Worm (Caenorhabditis elegans) whole organism, mixed stage, embryonic: Measurements from ENCODE around the gene F38C2.1.

Source experiments
- M03D4.4 ChIP-seq: sonication (generic microtip); optimal IDR thresholded peaks from 2 replicates; lab custom pipeline; 2017; ENCODE audit warnings: mild to moderate bottlenecking, missing genetic modification characterization, missing compliant biosample characterization
- bed-3 ChIP-seq: fragments of 200-800 bp; sonication (Bioruptor generic); optimal IDR thresholded peaks from 3 replicates; lab custom pipeline; 2018; ENCODE audit warnings: mild to moderate bottlenecking, missing genetic modification characterization, moderate library complexity, missing compliant biosample characterization
- blmp-1 ChIP-seq: fragments of 150-350 bp; optimal IDR thresholded peaks from 2 replicates; lab custom pipeline; 2014; ENCODE audit warnings: missing biosample characterization, missing genetic modification characterization
- ceh-39 ChIP-seq: fragments of 150-350 bp; optimal IDR thresholded peaks from 2 replicates; lab custom pipeline; 2014; ENCODE audit warnings: missing biosample characterization, missing genetic modification characterization
- ceh-83 ChIP-seq: fragments of 200-800 bp; sonication (Bioruptor generic); optimal IDR thresholded peaks from 2 replicates; lab custom pipeline; 2018; ENCODE audit warnings: mild to moderate bottlenecking, missing genetic modification characterization, missing compliant biosample characterization
- ces-1 ChIP-seq: fragments of 150-350 bp; optimal IDR thresholded peaks from 2 replicates; lab custom pipeline; 2014; ENCODE audit warnings: missing biosample characterization, missing genetic modification reagents, missing genetic modification characterization
- cnd-1 ChIP-seq: fragments of 200-800 bp; sonication (Bioruptor generic); optimal IDR thresholded peaks from 2 replicates; lab custom pipeline; 2018; ENCODE audit warnings: mild to moderate bottlenecking, missing genetic modification characterization, missing compliant biosample characterization
- drap-1 ChIP-seq: fragments of 200-800 bp; sonication (Bioruptor generic); optimal IDR thresholded peaks from 3 replicates; lab custom pipeline; 2018; ENCODE audit warnings: mild to moderate bottlenecking, missing genetic modification characterization, missing compliant biosample characterization
- elt-1 ChIP-seq: sonication (generic microtip); optimal IDR thresholded peaks from 2 replicates; lab custom pipeline; 2017; ENCODE audit warnings: missing genetic modification characterization, mild to moderate bottlenecking, missing compliant biosample characterization, antibody characterized with exemption, moderate library complexity, borderline replicate concordance; ENCODE audit not compliant: insufficient read depth
- flh-1 ChIP-seq: fragments of 200-800 bp; sonication (Bioruptor generic); optimal IDR thresholded peaks from 2 replicates; lab custom pipeline; 2018; ENCODE audit warnings: mild to moderate bottlenecking, missing genetic modification characterization, moderate library complexity, missing compliant biosample characterization
- ham-2 ChIP-seq: fragments of 200-800 bp; sonication (Bioruptor generic); optimal IDR thresholded peaks from 2 replicates; lab custom pipeline; 2018; ENCODE audit warnings: mild to moderate bottlenecking, missing genetic modification characterization, missing compliant biosample characterization
- hlh-1 ChIP-seq: fragments of 150-350 bp; optimal IDR thresholded peaks from 2 replicates; lab custom pipeline; 2014; ENCODE audit warnings: missing biosample characterization, missing genetic modification reagents, missing genetic modification characterization
- lin-13 ChIP-seq: fragments of 150-350 bp; optimal IDR thresholded peaks from 2 replicates; lab custom pipeline; 2014; ENCODE audit warnings: missing biosample characterization, missing genetic modification characterization
- lin-32 ChIP-seq: fragments of 200-800 bp; sonication (Bioruptor generic); optimal IDR thresholded peaks from 2 replicates; lab custom pipeline; 2018; ENCODE audit warnings: mild to moderate bottlenecking, missing genetic modification characterization, missing compliant biosample characterization
- lsy-2 ChIP-seq: fragments of 150-350 bp; optimal IDR thresholded peaks from 2 replicates; lab custom pipeline; 2014; ENCODE audit warnings: missing biosample characterization, missing genetic modification characterization
- mab-5 ChIP-seq: fragments of 150-350 bp; optimal IDR thresholded peaks from 2 replicates; lab custom pipeline; 2014; ENCODE audit warnings: missing biosample characterization, missing genetic modification characterization
- mep-1 ChIP-seq: fragments of 150-350 bp; optimal IDR thresholded peaks from 2 replicates; lab custom pipeline; 2017; ENCODE audit warnings: missing biosample characterization, missing genetic modification reagents, missing genetic modification characterization, inconsistent platforms
- mls-2 ChIP-seq: sonication (generic microtip); optimal IDR thresholded peaks from 2 replicates; lab custom pipeline; 2016; ENCODE audit warnings: mild to moderate bottlenecking, missing genetic modification characterization, moderate library complexity, missing compliant biosample characterization
- nhr-12 ChIP-seq: fragments of 150-350 bp; optimal IDR thresholded peaks from 2 replicates; lab custom pipeline; 2014; ENCODE audit warnings: missing biosample characterization, missing genetic modification characterization
- nhr-2 ChIP-seq: fragments of 150-350 bp; optimal IDR thresholded peaks from 2 replicates; lab custom pipeline; 2014; ENCODE audit warnings: missing biosample characterization, missing genetic modification characterization
- nhr-237 ChIP-seq: fragments of 150-350 bp; optimal IDR thresholded peaks from 2 replicates; lab custom pipeline; 2014; ENCODE audit warnings: missing biosample characterization, missing genetic modification characterization
- nhr-28 ChIP-seq: fragments of 150-350 bp; optimal IDR thresholded peaks from 2 replicates; lab custom pipeline; 2014; ENCODE audit warnings: missing biosample characterization, missing genetic modification characterization
- nhr-76 ChIP-seq: sonication (generic microtip); optimal IDR thresholded peaks from 2 replicates; lab custom pipeline; 2017; ENCODE audit warnings: missing biosample characterization, missing genetic modification characterization
- pha-4 ChIP-seq: fragments of 150-350 bp; optimal IDR thresholded peaks from 2 replicates; lab custom pipeline; 2018; ENCODE audit warnings: missing biosample characterization, missing genetic modification reagents, missing genetic modification characterization
- snpc-4 ChIP-seq: fragments of 150-350 bp; optimal IDR thresholded peaks from 2 replicates; lab custom pipeline; 2014; ENCODE audit warnings: missing biosample characterization, missing genetic modification characterization
- sptf-1 ChIP-seq: sonication (generic microtip); optimal IDR thresholded peaks from 2 replicates; lab custom pipeline; 2017; ENCODE audit warnings: mild to moderate bottlenecking, missing genetic modification characterization, moderate library complexity, missing compliant biosample characterization
- tbx-8 ChIP-seq: fragments of 200-800 bp; sonication (Bioruptor generic); optimal IDR thresholded peaks from 2 replicates; lab custom pipeline; 2018; ENCODE audit warnings: mild to moderate bottlenecking, missing genetic modification characterization, moderate library complexity, missing compliant biosample characterization
- unc-120 ChIP-seq: sonication (generic microtip); optimal IDR thresholded peaks from 2 replicates; lab custom pipeline; 2017; ENCODE audit warnings: missing genetic modification characterization, missing compliant biosample characterization; ENCODE audit not compliant: poor library complexity, severe bottlenecking
- unc-62 ChIP-seq: fragments of 150-350 bp; optimal IDR thresholded peaks from 2 replicates; lab custom pipeline; 2014; ENCODE audit warnings: missing biosample characterization, missing genetic modification reagents, missing genetic modification characterization
- zip-8 ChIP-seq: fragments of 150-350 bp; optimal IDR thresholded peaks from 2 replicates; lab custom pipeline; 2014; ENCODE audit warnings: missing biosample characterization, missing genetic modification characterization
- ztf-11 ChIP-seq: fragments of 150-350 bp; optimal IDR thresholded peaks from 2 replicates; lab custom pipeline; 2014; ENCODE audit warnings: missing biosample characterization, missing genetic modification characterization

The F38C2.1 gene

DNA sequence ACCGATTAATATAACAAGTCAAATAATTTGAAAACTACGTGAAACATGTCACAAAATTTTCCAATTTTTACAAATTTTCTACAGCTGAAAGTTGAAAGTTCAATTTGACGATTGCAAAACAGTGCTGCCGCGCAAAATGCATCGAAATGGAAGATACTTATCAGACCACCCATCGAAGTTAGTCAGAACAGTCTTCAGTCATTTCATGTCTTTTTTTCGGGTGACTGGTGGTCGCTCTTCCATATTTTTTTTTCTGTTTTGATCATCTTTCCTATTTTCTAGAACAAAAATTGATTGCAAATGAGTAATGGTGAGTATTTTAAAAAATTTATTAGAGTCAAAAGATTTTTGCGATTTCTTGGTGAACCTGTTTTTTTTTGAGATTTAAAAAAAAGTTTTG, at the start of gene F38C2.1:
TSS of gene F38C2.1 (plus strand) at position 301 of the 400 bp plus-strand sequence.
- TF ChIP-seq ham-2 (GFP tag; lab: Kevin White, UChicago) = no peak
- no peak for TF ChIP-seq ceh-83 (GFP tag; lab: Kevin White, UChicago)
- TF ChIP-seq lin-32 (GFP tag; lab: Kevin White, UChicago) = no peak
- no peak for TF ChIP-seq zip-8 (tag; lab: Kevin White, UChicago)
- no peak for TF ChIP-seq ztf-11 (tag; lab: Kevin White, UChicago)
- no peak for TF ChIP-seq snpc-4
- TF ChIP-seq flh-1 = no peak
- no peak for TF ChIP-seq drap-1 (GFP tag; lab: Kevin White, UChicago)
- TF ChIP-seq nhr-2 = no peak
- no peak for TF ChIP-seq mep-1 (tag; lab: Kevin White, UChicago)
- no peak for TF ChIP-seq blmp-1

DNA sequence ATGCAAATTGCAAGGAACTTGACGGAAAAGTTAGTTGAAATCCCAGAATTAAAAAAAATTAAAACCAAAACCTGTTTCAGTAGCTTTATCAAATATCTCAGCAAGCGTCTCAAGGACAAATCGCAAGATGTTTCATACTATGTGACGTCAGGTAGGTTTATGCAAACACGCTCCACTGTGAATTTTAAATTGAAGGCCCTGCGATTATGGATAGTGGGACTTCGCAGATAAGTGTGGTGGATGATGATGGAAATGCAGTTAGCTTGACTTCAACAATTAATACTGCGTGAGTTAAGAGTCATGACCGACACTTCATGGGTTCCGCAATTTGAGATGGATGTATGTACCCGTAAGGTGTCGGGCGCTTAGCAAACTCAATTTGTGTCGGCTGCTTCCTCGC, 47.4 kb upstream of the F38C2.1 start:
- TF ChIP-seq lin-32 (GFP tag; lab: Kevin White, UChicago) = no peak
- no peak for TF ChIP-seq blmp-1
- no peak for TF ChIP-seq ham-2 (GFP tag; lab: Kevin White, UChicago)
- no peak for TF ChIP-seq nhr-237 (tag; lab: Kevin White, UChicago)
- TF ChIP-seq cnd-1 (tag; lab: Kevin White, UChicago) = no peak
- TF ChIP-seq mls-2 (tag; lab: Kevin White, UChicago) = no peak
- TF ChIP-seq ceh-39 (tag; lab: Kevin White, UChicago) = no peak
- no peak for TF ChIP-seq ces-1 (GFP tag; lab: Kevin White, UChicago)
- TF ChIP-seq ztf-11 (tag; lab: Kevin White, UChicago) = no peak
- TF ChIP-seq ceh-83 (GFP tag; lab: Kevin White, UChicago) = no peak
- TF ChIP-seq nhr-2 = no peak
- no peak for TF ChIP-seq zip-8 (tag; lab: Kevin White, UChicago)
- no peak for TF ChIP-seq bed-3 (GFP tag; lab: Kevin White, UChicago)
- no peak for TF ChIP-seq drap-1 (GFP tag; lab: Kevin White, UChicago)
- no peak for TF ChIP-seq elt-1
- TF ChIP-seq mep-1 (tag; lab: Kevin White, UChicago) = no peak
- TF ChIP-seq nhr-76 (tag; lab: Kevin White, UChicago) = no peak
- TF ChIP-seq tbx-8 (GFP tag; lab: Kevin White, UChicago) = no peak
- no peak for TF ChIP-seq nhr-28 (tag; lab: Kevin White, UChicago)

DNA sequence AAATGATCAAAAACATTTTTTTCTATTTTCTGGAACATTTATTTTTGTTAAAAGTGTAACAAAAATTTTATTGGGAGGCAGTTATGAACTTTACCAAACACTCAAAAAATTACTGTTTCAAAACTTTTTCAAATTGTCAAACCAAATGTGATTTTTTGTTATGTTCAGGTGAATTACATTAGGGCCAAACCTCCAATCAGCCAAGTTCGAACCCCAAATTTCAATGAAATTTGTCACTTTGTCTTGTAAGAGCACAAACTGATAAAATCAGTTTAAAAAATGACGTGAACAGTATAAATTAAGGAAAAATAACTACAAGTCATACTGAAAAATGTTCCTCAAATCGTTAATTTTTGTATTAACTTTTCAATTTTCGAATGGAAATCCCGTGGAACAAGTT, 45.2 kb upstream of the F38C2.1 start, which contains the start of gene H25K10.1:
TSS of gene H25K10.1 (plus strand) at position 301 of the 400 bp plus-strand sequence.
- TF ChIP-seq hlh-1 (tag; lab: Kevin White, UChicago) (no peak), ces-1 (GFP tag; lab: Kevin White, UChicago) (no peak), flh-1 (no peak), snpc-4 (no peak), ceh-83 (GFP tag; lab: Kevin White, UChicago) (no peak), sptf-1 (tag; lab: Kevin White, UChicago) (no peak), unc-120 (tag; lab: Kevin White, UChicago) (no peak), ztf-11 (tag; lab: Kevin White, UChicago) (no peak), elt-1 (no peak), M03D4.4 (tag; lab: Kevin White, UChicago) (no peak), nhr-237 (tag; lab: Kevin White, UChicago) (no peak), mls-2 (tag; lab: Kevin White, UChicago) (no peak), nhr-12 (no peak), lin-13 (tag; lab: Kevin White, UChicago) (no peak), tbx-8 (GFP tag; lab: Kevin White, UChicago) (no peak), nhr-76 (tag; lab: Kevin White, UChicago) (no peak), lsy-2 (tag; lab: Kevin White, UChicago) (no peak), unc-62 (GFP tag; lab: Kevin White, UChicago) (no peak), pha-4 (tag; lab: Kevin White, UChicago) (no peak)
- TF ChIP-seq, all 35 proteins: peak for 0

DNA sequence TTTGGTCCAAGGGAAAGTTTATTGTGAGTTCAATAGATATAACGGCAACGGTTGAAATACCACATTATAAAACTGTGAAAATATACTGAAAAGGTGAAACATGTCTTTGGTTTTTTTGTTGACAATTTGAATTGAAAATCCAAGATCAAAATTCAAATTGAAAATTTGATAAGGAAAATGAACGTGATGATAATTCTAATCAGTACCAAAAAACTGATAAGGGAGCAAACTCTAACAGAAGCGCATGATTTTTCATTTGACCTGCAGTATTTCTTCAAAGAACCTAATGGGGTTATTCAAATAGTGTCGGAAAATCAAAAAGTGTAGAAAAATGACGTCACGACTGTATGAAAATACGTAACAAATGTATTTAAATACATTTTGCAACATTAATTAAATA, 43.9 kb upstream of the F38C2.1 start:
- TF ChIP-seq sptf-1 (tag; lab: Kevin White, UChicago) = no peak
- TF ChIP-seq nhr-2 = no peak
- peak; percentile 9 for TF ChIP-seq zip-8 (tag; lab: Kevin White, UChicago)
- TF ChIP-seq, all 35 proteins: peak for 1

DNA sequence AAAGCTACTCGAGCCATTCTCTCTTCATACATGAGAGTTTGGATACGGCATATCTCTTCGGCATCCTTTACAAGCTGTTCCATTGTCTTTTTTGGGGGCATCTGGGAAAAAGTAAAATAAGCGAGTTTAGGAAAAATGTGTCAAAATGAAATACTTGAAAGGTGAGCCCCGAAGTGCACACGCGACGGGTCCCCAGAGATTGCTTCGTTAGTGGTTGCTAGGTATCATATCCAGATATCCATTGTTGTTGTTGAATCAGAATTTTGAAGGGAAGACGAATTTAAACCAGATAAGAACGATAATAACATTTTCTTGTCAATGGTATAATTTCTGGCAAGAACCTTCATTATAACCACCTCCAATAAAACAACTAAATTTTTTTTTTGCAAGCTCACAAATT, 36.3 kb upstream of the F38C2.1 start, which contains the start of gene H25K10.2:
TSS of gene H25K10.2 (minus strand) at position 101 of the 400 bp plus-strand sequence.
- no peak for TF ChIP-seq mab-5 (tag; lab: Kevin White, UChicago)
- TF ChIP-seq M03D4.4 (tag; lab: Kevin White, UChicago) = no peak
- TF ChIP-seq ham-2 (GFP tag; lab: Kevin White, UChicago) = no peak
